Fruit fly (Drosophila melanogaster) whole organism, embryonic: ENCODE results near the gene Rbcn-3B.

Experiments
- BEAF-32 ChIP-seq: fragments of 200-800 bp; sonication (Bioruptor generic); optimal IDR thresholded peaks from 3 replicates; lab custom pipeline; 2017; ENCODE audit warnings: missing biosample characterization, missing genetic modification characterization, mild to moderate bottlenecking, moderate library complexity, missing genetic modification reagents
- Bdp1 ChIP-seq: fragments of 200-800 bp; sonication (Bioruptor generic); optimal IDR thresholded peaks from 3 replicates; lab custom pipeline; 2016; ENCODE audit warnings: missing biosample characterization, missing genetic modification characterization
- CG11398 ChIP-seq: fragments of 200-800 bp; sonication (Bioruptor generic); optimal IDR thresholded peaks from 2 replicates; lab custom pipeline; 2016; ENCODE audit warnings: missing biosample characterization, missing genetic modification characterization
- CG11695 ChIP-seq: fragments of 200-800 bp; sonication (Bioruptor generic); IDR thresholded peaks from 3 replicates; pipeline ENCODE4 v1.3.6; 2022; ENCODE audit warnings: missing biosample characterization, missing genetic modification characterization
- CG13894 ChIP-seq: fragments of 200-800 bp; sonication (Bioruptor generic); optimal IDR thresholded peaks from 3 replicates; lab custom pipeline; 2018; ENCODE audit warnings: missing biosample characterization, mild to moderate bottlenecking, missing genetic modification characterization, moderate library complexity
- CG14710 ChIP-seq: fragments of 200-800 bp; sonication (Bioruptor generic); optimal IDR thresholded peaks from 3 replicates; lab custom pipeline; 2019; ENCODE audit warnings: missing biosample characterization, mild to moderate bottlenecking, missing genetic modification characterization, moderate library complexity
- CG15601 ChIP-seq: fragments of 200-800 bp; sonication (Bioruptor generic); optimal IDR thresholded peaks from 3 replicates; lab custom pipeline; 2019; ENCODE audit warnings: missing biosample characterization, mild to moderate bottlenecking, missing genetic modification characterization, moderate library complexity
- CG16779 ChIP-seq: fragments of 200-800 bp; sonication (Bioruptor generic); IDR thresholded peaks from 2 replicates; pipeline ENCODE4 v1.3.6; 2022; ENCODE audit warnings: missing biosample characterization, missing genetic modification characterization
- CG1792 ChIP-seq: fragments of 200-800 bp; sonication (Bioruptor generic); optimal IDR thresholded peaks from 2 replicates; lab custom pipeline; 2016; ENCODE audit warnings: missing biosample characterization, missing genetic modification characterization
- CG18599 ChIP-seq: fragments of 200-800 bp; sonication (Bioruptor generic); optimal IDR thresholded peaks from 3 replicates; lab custom pipeline; 2017; ENCODE audit warnings: missing biosample characterization, missing genetic modification characterization, mild to moderate bottlenecking, moderate library complexity, missing genetic modification reagents
- CG30020 ChIP-seq: fragments of 200-800 bp; optimal IDR thresholded peaks from 2 replicates; lab custom pipeline; 2019; ENCODE audit warnings: missing biosample characterization, mild to moderate bottlenecking, missing genetic modification characterization, moderate library complexity
- CG34376 ChIP-seq: fragments of 200-800 bp; sonication (Bioruptor generic); optimal IDR thresholded peaks from 2 replicates; lab custom pipeline; 2018; ENCODE audit warnings: missing biosample characterization, mild to moderate bottlenecking, missing genetic modification characterization
- CG3726 ChIP-seq: fragments of 200-800 bp; sonication (Bioruptor generic); IDR thresholded peaks from 3 replicates; pipeline ENCODE4, ENCODE4 v1.3.6; 2022; ENCODE audit warnings: missing biosample characterization, missing genetic modification characterization
- CG3847 ChIP-seq: fragments of 200-800 bp; sonication (Bioruptor generic); IDR thresholded peaks from 2 replicates; pipeline ENCODE4 v1.3.6; 2022; ENCODE audit warnings: missing biosample characterization, missing genetic modification characterization
- CG4854 ChIP-seq: fragments of 200-800 bp; sonication (Bioruptor generic); optimal IDR thresholded peaks from 2 replicates; lab custom pipeline; 2016; ENCODE audit warnings: missing biosample characterization, missing genetic modification characterization, inconsistent platforms
- CG8944 ChIP-seq: fragments of 200-800 bp; sonication (Bioruptor generic); optimal IDR thresholded peaks from 3 replicates; lab custom pipeline; 2016; ENCODE audit warnings: missing biosample characterization, missing genetic modification characterization
- CG9215 ChIP-seq: fragments of 200-800 bp; sonication (Bioruptor generic); IDR thresholded peaks from 2 replicates; pipeline ENCODE4 v1.3.6; 2022; ENCODE audit warnings: missing biosample characterization, missing genetic modification characterization
- Deaf1 ChIP-seq: fragments of 200-800 bp; optimal IDR thresholded peaks from 3 replicates; lab custom pipeline; 2019; ENCODE audit warnings: missing biosample characterization, mild to moderate bottlenecking, missing genetic modification characterization, moderate library complexity
- Dfd ChIP-seq, 2 experiments: fragments of >200 bp; optimal IDR thresholded peaks; 2 replicates each; lab custom pipeline; 2017; ENCODE audit warnings: missing biosample characterization in 2 of 2, missing genetic modification characterization in 2 of 2
- Fer1 ChIP-seq: fragments of 200-800 bp; sonication (Bioruptor generic); optimal IDR thresholded peaks from 2 replicates; lab custom pipeline; 2017; ENCODE audit warnings: missing biosample characterization, mild to moderate bottlenecking, missing genetic modification characterization
- H15 ChIP-seq: fragments of 200-800 bp; sonication (Bioruptor generic); IDR thresholded peaks from 3 replicates; pipeline ENCODE4 v1.3.6; 2022; ENCODE audit warnings: missing biosample characterization, missing genetic modification characterization
- H2.0 ChIP-seq: fragments of 200-800 bp; sonication (Bioruptor generic); IDR thresholded peaks from 2 replicates; pipeline ENCODE4 v1.3.6; 2022; ENCODE audit warnings: missing biosample characterization, missing genetic modification characterization
- Hr39 ChIP-seq: fragments of >200 bp; optimal IDR thresholded peaks from 2 replicates; lab custom pipeline; 2017
- Jarid2 ChIP-seq: fragments of 200-800 bp; sonication (Bioruptor generic); optimal IDR thresholded peaks from 3 replicates; lab custom pipeline; 2017; ENCODE audit warnings: mild to moderate bottlenecking, missing biosample characterization, missing genetic modification reagents, missing genetic modification characterization
- Lhr ChIP-seq: fragments of 200-800 bp; sonication (Bioruptor generic); optimal IDR thresholded peaks from 3 replicates; lab custom pipeline; 2017; ENCODE audit warnings: mild to moderate bottlenecking, missing biosample characterization, missing genetic modification reagents, missing genetic modification characterization
- MTF-1 ChIP-seq: fragments of 200-800 bp; sonication (Bioruptor generic); optimal IDR thresholded peaks from 2 replicates; lab custom pipeline; 2018; ENCODE audit warnings: missing biosample characterization, mild to moderate bottlenecking, missing genetic modification characterization, borderline replicate concordance
- Oli ChIP-seq: fragments of 200-800 bp; sonication (Bioruptor generic); optimal IDR thresholded peaks from 2 replicates; lab custom pipeline; 2018; ENCODE audit warnings: missing biosample characterization, mild to moderate bottlenecking, missing genetic modification characterization, moderate library complexity
- Optix ChIP-seq: fragments of 200-800 bp; sonication (Bioruptor generic); IDR thresholded peaks from 3 replicates; pipeline ENCODE4 v1.3.6; 2022; ENCODE audit warnings: missing biosample characterization, missing genetic modification characterization
- Pdp1 ChIP-seq, 2 experiments: fragments of 200-800 bp; sonication (Bioruptor generic); optimal IDR thresholded peaks; 3 replicates each; lab custom pipeline; 2016; ENCODE audit warnings: missing biosample characterization in 2 of 2, missing genetic modification characterization in 2 of 2, mild to moderate bottlenecking in 1 of 2, moderate library complexity in 1 of 2
- Sry-β ChIP-seq: fragments of 200-800 bp; sonication (Bioruptor generic); optimal IDR thresholded peaks from 2 replicates; lab custom pipeline; 2018; ENCODE audit warnings: missing biosample characterization, mild to moderate bottlenecking, missing genetic modification characterization, moderate library complexity
- Sry-δ ChIP-seq: fragments of 200-800 bp; sonication (Bioruptor generic); optimal IDR thresholded peaks from 2 replicates; lab custom pipeline; 2016; ENCODE audit warnings: missing biosample characterization, missing genetic modification characterization
- Vsx1 ChIP-seq: fragments of 200-800 bp; sonication (Bioruptor generic); optimal IDR thresholded peaks from 2 replicates; lab custom pipeline; 2017; ENCODE audit warnings: missing biosample characterization, mild to moderate bottlenecking, missing genetic modification characterization, missing genetic modification reagents
- aop ChIP-seq: fragments of 200-800 bp; sonication (Bioruptor generic); IDR thresholded peaks from 2 replicates; pipeline ENCODE4 v1.3.6; 2022; ENCODE audit warnings: missing biosample characterization, missing genetic modification characterization
- ash1 ChIP-seq: fragments of 200-800 bp; sonication (Bioruptor generic); optimal IDR thresholded peaks from 2 replicates; lab custom pipeline; 2018; ENCODE audit warnings: missing biosample characterization, mild to moderate bottlenecking, missing genetic modification characterization
- crp ChIP-seq, 2 experiments: fragments of 200-800 bp; sonication (Bioruptor generic); optimal IDR thresholded peaks; 2 replicates in 1 of 2; 3 replicates in 1 of 2; lab custom pipeline; 2017; ENCODE audit warnings: missing biosample characterization in 2 of 2, missing genetic modification characterization in 2 of 2, mild to moderate bottlenecking in 1 of 2, moderate library complexity in 1 of 2
- en ChIP-seq: fragments of 200-800 bp; sonication (Bioruptor generic); optimal IDR thresholded peaks from 2 replicates; lab custom pipeline; 2016; ENCODE audit warnings: missing biosample characterization, missing genetic modification characterization
- eyg ChIP-seq: fragments of 200-800 bp; sonication (Bioruptor generic); optimal IDR thresholded peaks from 3 replicates; lab custom pipeline; 2016; ENCODE audit warnings: missing biosample characterization, missing genetic modification characterization
- grn ChIP-seq: fragments of 200-800 bp; sonication (Bioruptor generic); optimal IDR thresholded peaks from 3 replicates; lab custom pipeline; 2017; ENCODE audit warnings: missing biosample characterization, missing genetic modification characterization
- her ChIP-seq: fragments of 200-800 bp; sonication (Bioruptor generic); optimal IDR thresholded peaks from 2 replicates; lab custom pipeline; 2016; ENCODE audit warnings: missing biosample characterization, missing genetic modification characterization
- insv ChIP-seq, 2 experiments: fragments of 200-800 bp; sonication (Bioruptor generic); optimal IDR thresholded peaks; 3 replicates each; lab custom pipeline; 2016 to 2018; ENCODE audit warnings: missing biosample characterization in 2 of 2, missing genetic modification characterization in 2 of 2
- lola ChIP-seq, 3 experiments: fragments of >200 bp in 2 of 3; fragments of 200-800 bp in 1 of 3; sonication (Bioruptor generic) in 1 of 3; optimal IDR thresholded peaks; 2 replicates each; lab custom pipeline; 2017 to 2019; ENCODE audit warnings: missing biosample characterization in 3 of 3, missing genetic modification characterization in 3 of 3, mild to moderate bottlenecking in 1 of 3, moderate library complexity in 1 of 3
- odd ChIP-seq: fragments of 200-800 bp; sonication (Bioruptor generic); optimal IDR thresholded peaks from 2 replicates; lab custom pipeline; 2017; ENCODE audit warnings: missing biosample characterization, mild to moderate bottlenecking, missing genetic modification characterization
- pnt ChIP-seq: fragments of 200-800 bp; sonication (Bioruptor generic); optimal IDR thresholded peaks from 3 replicates; lab custom pipeline; 2016; ENCODE audit warnings: missing biosample characterization, missing genetic modification characterization
- ro ChIP-seq: fragments of 200-800 bp; sonication (Bioruptor generic); IDR thresholded peaks from 2 replicates; pipeline ENCODE4 v1.3.6; 2022; ENCODE audit warnings: missing biosample characterization, missing genetic modification characterization
- salm ChIP-seq: fragments of 200-800 bp; sonication (Bioruptor generic); optimal IDR thresholded peaks from 2 replicates; lab custom pipeline; 2018; ENCODE audit warnings: missing biosample characterization, mild to moderate bottlenecking, missing genetic modification characterization
- schlank ChIP-seq: fragments of 200-800 bp; sonication (Bioruptor generic); optimal IDR thresholded peaks from 2 replicates; lab custom pipeline; 2018; ENCODE audit warnings: missing biosample characterization, mild to moderate bottlenecking, missing genetic modification characterization
- slou ChIP-seq: fragments of 200-800 bp; sonication (Bioruptor generic); optimal IDR thresholded peaks from 3 replicates; lab custom pipeline; 2016; ENCODE audit warnings: missing biosample characterization, missing genetic modification characterization
- tna ChIP-seq: fragments of 200-800 bp; sonication (Bioruptor generic); IDR thresholded peaks from 2 replicates; pipeline ENCODE4 v1.3.6; 2022; ENCODE audit warnings: missing biosample characterization, missing genetic modification characterization; ENCODE audit not compliant: partially characterized antibody
- unpg ChIP-seq: fragments of 200-800 bp; sonication (Bioruptor generic); optimal IDR thresholded peaks from 3 replicates; lab custom pipeline; 2018; ENCODE audit warnings: missing biosample characterization, mild to moderate bottlenecking, missing genetic modification characterization, moderate library complexity

Rbcn-3B gene

dm6 chrX:1861620-1862184, 47.0 kb upstream of the Rbcn-3B start, which contains the start of gene deltaCOP (continued):
- TF ChIP-seq aop (GFP tag; lab: Robert Waterston, UW) (no peak), lola (GFP tag; optimal IDR thresholded peaks at IDR 0.05; lab: Kevin White, UChicago) (peak in 1 of 3 experiments; percentile 38), CG30020 (peak; percentile 41), H15 (GFP tag; lab: Robert Waterston, UW) (peak; percentile 66; the same call in 1 of the 3 replicates), Bdp1 (GFP tag; lab: Kevin White, UChicago) (peak; percentile 83), CG16779 (GFP tag; lab: Robert Waterston, UW) (no peak), salm (tag; lab: Kevin White, UChicago) (peak; percentile 32), CG11398 (GFP tag; lab: Kevin White, UChicago) (peak; percentile 86), Optix (GFP tag; lab: Robert Waterston, UW) (peak; percentile 87), ro (peak; percentile 31; the same call in 1 of the 2 replicates), eyg (GFP tag; lab: Kevin White, UChicago) (peak; percentile 83), her (peak; percentile 82), pnt (peak; percentile 86), Deaf1 (tag; lab: Kevin White, UChicago) (no peak), BEAF-32 (GFP tag; lab: Kevin White, UChicago) (peak; percentile 32), CG8944 (GFP tag; lab: Kevin White, UChicago) (peak; percentile 92), Dfd (GFP tag; optimal IDR thresholded peaks at IDR 0.05; lab: Kevin White, UChicago) (no peak), CG13894 (tag; lab: Kevin White, UChicago) (peak; percentile 70), Jarid2 (GFP tag; lab: Kevin White, UChicago) (no peak), Lhr (GFP tag; lab: Kevin White, UChicago) (peak; percentile 30), CG3726 (peak; percentile 68; the same call in 2 of the 3 replicates), Oli (tag; lab: Kevin White, UChicago) (peak; percentile 77), CG4854 (GFP tag; lab: Kevin White, UChicago) (peak; percentile 46), Hr39 (lab: Kevin White, UChicago) (no peak), CG1792 (peak; percentile 83), CG3847 (GFP tag; lab: Robert Waterston, UW) (peak; percentile 89), H2.0 (GFP tag; lab: Robert Waterston, UW) (peak; percentile 72), Sry-β (GFP tag; lab: Kevin White, UChicago) (no peak), tna (GFP tag; lab: Robert Waterston, UW) (no peak), CG15601 (tag; lab: Kevin White, UChicago) (peak; percentile 41), en (GFP tag; lab: Kevin White, UChicago) (peak; percentile 69), grn (GFP tag; lab: Kevin White, UChicago) (no peak), Pdp1 (GFP tag; optimal IDR thresholded peaks at IDR 0.05; lab: Kevin White, UChicago) (peak; percentile 85 to 91), insv (GFP tag; optimal IDR thresholded peaks at IDR 0.05; lab: Kevin White, UChicago) (peak in 1 of 2 experiments; percentile 39), ash1 (GFP tag; lab: Kevin White, UChicago) (no peak), Vsx1 (GFP tag; lab: Kevin White, UChicago) (no peak), MTF-1 (GFP tag; lab: Kevin White, UChicago) (peak; percentile 20), odd (GFP tag; lab: Kevin White, UChicago) (no peak), slou (GFP tag; lab: Kevin White, UChicago) (peak; percentile 72), Fer1 (peak; percentile 78), unpg (peak; percentile 79), CG34376 (GFP tag; lab: Kevin White, UChicago) (peak; percentile 76), CG18599 (GFP tag; lab: Kevin White, UChicago) (no peak), Sry-δ (peak; percentile 57), schlank (peak; percentile 24), CG11695 (GFP tag; lab: Robert Waterston, UW) (peak; percentile 75), crp (GFP tag; optimal IDR thresholded peaks at IDR 0.05; lab: Kevin White, UChicago) (peak in 1 of 2 experiments; percentile 35), CG14710 (tag; lab: Kevin White, UChicago) (peak; percentile 64), CG9215 (GFP tag; lab: Robert Waterston, UW) (peak; percentile 88)
